Fruit fly (Drosophila melanogaster) whole organism, embryonic: ENCODE results near the gene CG14120.

ENCODE experiments used
- Ada2b ChIP-seq: fragments of 200-800 bp; sonication (Bioruptor generic); IDR thresholded peaks from 2 replicates; pipeline ENCODE4 v1.3.6; 2022; ENCODE audit warnings: missing biosample characterization, missing genetic modification characterization
- BEAF-32 ChIP-seq: fragments of 200-800 bp; sonication (Bioruptor generic); optimal IDR thresholded peaks from 3 replicates; lab custom pipeline; 2017; ENCODE audit warnings: missing biosample characterization, missing genetic modification characterization, mild to moderate bottlenecking, moderate library complexity, missing genetic modification reagents
- Blimp-1 ChIP-seq: fragments of 200-800 bp; sonication (Bioruptor generic); optimal IDR thresholded peaks from 3 replicates; lab custom pipeline; 2018; ENCODE audit warnings: missing biosample characterization, missing genetic modification characterization, mild to moderate bottlenecking, moderate library complexity, missing genetic modification reagents
- C15 ChIP-seq: fragments of 200-800 bp; sonication (Bioruptor generic); IDR thresholded peaks from 3 replicates; pipeline ENCODE4 v1.3.6; 2022; ENCODE audit warnings: missing biosample characterization, missing genetic modification characterization
- CG11456 ChIP-seq: fragments of 200-800 bp; sonication (Bioruptor generic); IDR thresholded peaks from 3 replicates; pipeline ENCODE4 v1.3.6; 2022; ENCODE audit warnings: missing biosample characterization, missing genetic modification characterization
- CG11696 ChIP-seq: fragments of 200-800 bp; sonication (Bioruptor generic); IDR thresholded peaks from 2 replicates; pipeline ENCODE4 v1.3.6; 2022; ENCODE audit warnings: missing biosample characterization, missing genetic modification characterization
- CG12744 ChIP-seq: fragments of 200-800 bp; sonication (Bioruptor generic); optimal IDR thresholded peaks from 2 replicates; lab custom pipeline; 2016; ENCODE audit warnings: missing biosample characterization, missing genetic modification characterization
- CG14014 ChIP-seq: fragments of 200-800 bp; sonication (Bioruptor generic); IDR thresholded peaks from 2 replicates; pipeline ENCODE4 v1.3.6; 2022; ENCODE audit warnings: missing biosample characterization, missing genetic modification characterization
- CG14050 ChIP-seq: fragments of 200-800 bp; sonication (Bioruptor generic); IDR thresholded peaks from 3 replicates; pipeline ENCODE4 v1.3.6; 2022; ENCODE audit warnings: missing biosample characterization, missing genetic modification characterization
- CG14710 ChIP-seq: fragments of 200-800 bp; sonication (Bioruptor generic); optimal IDR thresholded peaks from 3 replicates; lab custom pipeline; 2019; ENCODE audit warnings: missing biosample characterization, mild to moderate bottlenecking, missing genetic modification characterization, moderate library complexity
- CG2116 ChIP-seq: fragments of 200-800 bp; sonication (Bioruptor generic); optimal IDR thresholded peaks from 3 replicates; lab custom pipeline; 2018; ENCODE audit warnings: missing biosample characterization, mild to moderate bottlenecking, missing genetic modification characterization
- CG30403 ChIP-seq: fragments of 200-800 bp; sonication (Bioruptor generic); optimal IDR thresholded peaks from 3 replicates; lab custom pipeline; 2016; ENCODE audit warnings: missing biosample characterization, missing genetic modification characterization
- CG3065 ChIP-seq: fragments of 200-800 bp; sonication (Bioruptor generic); optimal IDR thresholded peaks from 2 replicates; lab custom pipeline; 2016; ENCODE audit warnings: missing biosample characterization, missing genetic modification characterization
- CG4854 ChIP-seq: fragments of 200-800 bp; sonication (Bioruptor generic); optimal IDR thresholded peaks from 2 replicates; lab custom pipeline; 2016; ENCODE audit warnings: missing biosample characterization, missing genetic modification characterization, inconsistent platforms
- CG5953 ChIP-seq: fragments of 200-800 bp; sonication (Bioruptor generic); IDR thresholded peaks from 2 replicates; pipeline ENCODE4 v1.3.6; 2022; ENCODE audit warnings: missing biosample characterization, missing genetic modification characterization
- CG8281 ChIP-seq: fragments of 200-800 bp; sonication (Bioruptor generic); optimal IDR thresholded peaks from 2 replicates; lab custom pipeline; 2018; ENCODE audit warnings: missing biosample characterization, mild to moderate bottlenecking, missing genetic modification characterization, moderate library complexity
- CTCF ChIP-seq: fragments of 200-800 bp; sonication (Bioruptor generic); optimal IDR thresholded peaks from 2 replicates; lab custom pipeline; 2017; ENCODE audit warnings: missing biosample characterization, mild to moderate bottlenecking, missing genetic modification characterization, moderate library complexity
- Dfd ChIP-seq, 2 experiments: fragments of >200 bp; optimal IDR thresholded peaks; 2 replicates each; lab custom pipeline; 2017; ENCODE audit warnings: missing biosample characterization in 2 of 2, missing genetic modification characterization in 2 of 2
- HmgZ ChIP-seq: fragments of 200-800 bp; sonication (Bioruptor generic); optimal IDR thresholded peaks from 2 replicates; lab custom pipeline; 2018; ENCODE audit warnings: missing biosample characterization, mild to moderate bottlenecking, missing genetic modification characterization
- Kr ChIP-seq: fragments of 200-800 bp; sonication (Bioruptor generic); optimal IDR thresholded peaks from 2 replicates; lab custom pipeline; 2017; ENCODE audit warnings: missing biosample characterization, mild to moderate bottlenecking, missing genetic modification characterization
- Lim3 ChIP-seq: fragments of 200-800 bp; sonication (Bioruptor generic); IDR thresholded peaks from 2 replicates; pipeline ENCODE4 v1.3.6; 2022; ENCODE audit warnings: missing biosample characterization, missing genetic modification characterization
- Lpt ChIP-seq: fragments of >200 bp; optimal IDR thresholded peaks from 2 replicates; lab custom pipeline; 2018; ENCODE audit warnings: missing biosample characterization, missing genetic modification characterization
- MBD-R2 ChIP-seq: fragments of 200-800 bp; sonication (Bioruptor generic); IDR thresholded peaks from 2 replicates; pipeline ENCODE4 v1.3.6; 2022; ENCODE audit warnings: missing biosample characterization, missing genetic modification characterization
- MESR4 ChIP-seq: fragments of 200-800 bp; sonication (Bioruptor generic); optimal IDR thresholded peaks from 2 replicates; lab custom pipeline; 2018; ENCODE audit warnings: missing biosample characterization, mild to moderate bottlenecking, missing genetic modification characterization, moderate library complexity
- Nf-YC ChIP-seq: fragments of 200-800 bp; optimal IDR thresholded peaks from 3 replicates; lab custom pipeline; 2019; ENCODE audit warnings: missing biosample characterization, mild to moderate bottlenecking, missing genetic modification characterization, moderate library complexity
- Pdp1 ChIP-seq, 2 experiments: fragments of 200-800 bp; sonication (Bioruptor generic); optimal IDR thresholded peaks; 3 replicates each; lab custom pipeline; 2016; ENCODE audit warnings: missing biosample characterization in 2 of 2, missing genetic modification characterization in 2 of 2, mild to moderate bottlenecking in 1 of 2, moderate library complexity in 1 of 2
- Side ChIP-seq: fragments of 200-800 bp; sonication (Bioruptor generic); optimal IDR thresholded peaks from 2 replicates; lab custom pipeline; 2016; ENCODE audit warnings: missing biosample characterization, missing genetic modification characterization
- Sox102F ChIP-seq: fragments of 200-800 bp; sonication (Bioruptor generic); optimal IDR thresholded peaks from 2 replicates; lab custom pipeline; 2018; ENCODE audit warnings: missing biosample characterization, mild to moderate bottlenecking, missing genetic modification characterization, moderate library complexity
- ara ChIP-seq: fragments of 200-800 bp; sonication (Bioruptor generic); IDR thresholded peaks from 2 replicates; pipeline ENCODE4 v1.3.6; 2022; ENCODE audit warnings: missing biosample characterization, missing genetic modification characterization
- bcd ChIP-seq: fragments of 200-800 bp; sonication (Bioruptor generic); optimal IDR thresholded peaks from 2 replicates; lab custom pipeline; 2017; ENCODE audit warnings: missing biosample characterization, mild to moderate bottlenecking, missing genetic modification characterization
- bigmax ChIP-seq: fragments of 200-800 bp; sonication (Bioruptor generic); optimal IDR thresholded peaks from 2 replicates; lab custom pipeline; 2018; ENCODE audit warnings: missing biosample characterization, mild to moderate bottlenecking, missing genetic modification characterization
- chif ChIP-seq, 2 experiments: fragments of 200-800 bp; sonication (Bioruptor generic); optimal IDR thresholded peaks; 3 replicates each; lab custom pipeline; 2016; ENCODE audit warnings: missing biosample characterization in 2 of 2, missing genetic modification characterization in 2 of 2
- ewg ChIP-seq: fragments of 200-800 bp; sonication (Bioruptor generic); optimal IDR thresholded peaks from 3 replicates; lab custom pipeline; 2017; ENCODE audit warnings: mild to moderate bottlenecking, missing biosample characterization, missing genetic modification reagents, missing genetic modification characterization
- grau ChIP-seq: fragments of 200-800 bp; optimal IDR thresholded peaks from 3 replicates; lab custom pipeline; 2019; ENCODE audit warnings: missing biosample characterization, mild to moderate bottlenecking, missing genetic modification characterization, moderate library complexity
- gsb ChIP-seq: fragments of 200-800 bp; sonication (Bioruptor generic); IDR thresholded peaks from 2 replicates; pipeline ENCODE4 v1.3.6; 2022; ENCODE audit warnings: missing biosample characterization, missing genetic modification characterization
- ham ChIP-seq: fragments of 200-800 bp; sonication (Bioruptor generic); IDR thresholded peaks from 2 replicates; pipeline ENCODE4 v1.3.6; 2022; ENCODE audit warnings: missing biosample characterization, missing genetic modification characterization
- lola ChIP-seq, 3 experiments: fragments of >200 bp in 2 of 3; fragments of 200-800 bp in 1 of 3; sonication (Bioruptor generic) in 1 of 3; optimal IDR thresholded peaks; 2 replicates each; lab custom pipeline; 2017 to 2019; ENCODE audit warnings: missing biosample characterization in 3 of 3, missing genetic modification characterization in 3 of 3, mild to moderate bottlenecking in 1 of 3, moderate library complexity in 1 of 3
- maf-S ChIP-seq: fragments of 200-800 bp; sonication (Bioruptor generic); optimal IDR thresholded peaks from 2 replicates; lab custom pipeline; 2016; ENCODE audit warnings: missing biosample characterization, missing genetic modification characterization
- nerfin-2 ChIP-seq: fragments of 200-800 bp; sonication (Bioruptor generic); IDR thresholded peaks from 2 replicates; pipeline ENCODE4 v1.3.6; 2022; ENCODE audit warnings: missing biosample characterization, missing genetic modification characterization; ENCODE audit not compliant: partially characterized antibody
- pho ChIP-seq: fragments of 200-800 bp; sonication (Bioruptor generic); optimal IDR thresholded peaks from 2 replicates; lab custom pipeline; 2016; ENCODE audit warnings: missing biosample characterization, missing genetic modification characterization
- pzg ChIP-seq: fragments of 200-800 bp; sonication (Bioruptor generic); optimal IDR thresholded peaks from 3 replicates; lab custom pipeline; 2018; ENCODE audit warnings: missing biosample characterization, mild to moderate bottlenecking, missing genetic modification characterization, moderate library complexity
- salm ChIP-seq: fragments of 200-800 bp; sonication (Bioruptor generic); optimal IDR thresholded peaks from 2 replicates; lab custom pipeline; 2018; ENCODE audit warnings: missing biosample characterization, mild to moderate bottlenecking, missing genetic modification characterization
- scrt ChIP-seq: fragments of 200-800 bp; sonication (Bioruptor generic); optimal IDR thresholded peaks from 2 replicates; lab custom pipeline; 2018; ENCODE audit warnings: missing biosample characterization, mild to moderate bottlenecking, missing genetic modification characterization, moderate library complexity
- sens-2 ChIP-seq: fragments of 200-800 bp; sonication (Bioruptor generic); IDR thresholded peaks from 2 replicates; pipeline ENCODE4 v1.3.6; 2022; ENCODE audit warnings: missing biosample characterization, missing genetic modification characterization
- slou ChIP-seq: fragments of 200-800 bp; sonication (Bioruptor generic); optimal IDR thresholded peaks from 3 replicates; lab custom pipeline; 2016; ENCODE audit warnings: missing biosample characterization, missing genetic modification characterization
- sna ChIP-seq: fragments of 200-800 bp; sonication (Bioruptor generic); IDR thresholded peaks from 2 replicates; pipeline ENCODE4 v1.3.6; 2022; ENCODE audit warnings: missing biosample characterization, missing genetic modification characterization; ENCODE audit not compliant: partially characterized antibody
- so ChIP-seq: fragments of 200-800 bp; sonication (Bioruptor generic); IDR thresholded peaks from 3 replicates; pipeline ENCODE4 v1.3.6; 2022; ENCODE audit warnings: missing biosample characterization, missing genetic modification characterization
- sqz ChIP-seq: fragments of 200-800 bp; sonication (Bioruptor generic); optimal IDR thresholded peaks from 3 replicates; lab custom pipeline; 2018; ENCODE audit warnings: missing biosample characterization, mild to moderate bottlenecking, missing genetic modification characterization
- trem ChIP-seq: fragments of 200-800 bp; optimal IDR thresholded peaks from 3 replicates; lab custom pipeline; 2019; ENCODE audit warnings: missing biosample characterization, mild to moderate bottlenecking, missing genetic modification characterization, moderate library complexity
- tx ChIP-seq: fragments of 200-800 bp; sonication (Bioruptor generic); optimal IDR thresholded peaks from 2 replicates; lab custom pipeline; 2016; ENCODE audit warnings: missing biosample characterization, missing genetic modification characterization
- usp ChIP-seq: fragments of >200 bp; optimal IDR thresholded peaks from 2 replicates; lab custom pipeline; 2017; ENCODE audit warnings: missing biosample characterization, missing genetic modification characterization
- wdn ChIP-seq: fragments of 200-800 bp; sonication (Bioruptor generic); IDR thresholded peaks from 2 replicates; pipeline ENCODE4 v1.3.6; 2022; ENCODE audit warnings: missing biosample characterization, missing genetic modification characterization

CG14120 gene

DNA sequence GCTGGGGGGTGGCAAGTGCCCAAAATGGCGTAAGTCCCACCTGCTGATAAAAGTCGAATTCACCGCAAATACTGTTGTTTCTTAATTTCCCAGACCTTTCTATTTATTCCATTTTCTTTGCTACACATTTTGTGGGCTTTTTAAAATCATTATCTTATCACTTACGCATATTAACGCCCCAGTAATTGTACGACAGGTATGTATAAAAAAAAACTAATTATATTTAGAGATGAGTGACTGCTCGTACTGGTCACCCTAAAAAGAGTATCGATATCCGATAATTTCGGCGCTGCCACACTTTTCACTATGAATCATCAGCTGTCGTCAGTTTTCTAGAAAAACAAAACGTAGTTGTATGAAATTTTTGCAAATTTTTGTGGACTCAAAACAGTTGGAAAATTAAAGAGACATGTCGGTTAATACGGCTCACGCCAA lies 35.0 kb upstream of the CG14120 start, which contains the start of the genes CG10948 and Wbp2 (continued):
- TF ChIP-seq scrt (peak; percentile 19), CG11696 (GFP tag; lab: Robert Waterston, UW) (no peak), gsb (GFP tag; lab: Robert Waterston, UW) (no peak), salm (tag; lab: Kevin White, UChicago) (no peak), pho (GFP tag; lab: Kevin White, UChicago) (no peak), bigmax (GFP tag; lab: Kevin White, UChicago) (no peak), CG14710 (tag; lab: Kevin White, UChicago) (peak; percentile 62), pzg (GFP tag; lab: Kevin White, UChicago) (peak; percentile 71), Dfd (GFP tag; optimal IDR thresholded peaks at IDR 0.05; lab: Kevin White, UChicago) (no peak), tx (no peak), sqz (GFP tag; lab: Kevin White, UChicago) (peak; percentile 99), CG14014 (GFP tag; lab: Robert Waterston, UW) (no peak), chif (GFP tag; optimal IDR thresholded peaks at IDR 0.05; lab: Kevin White, UChicago) (no peak), CG2116 (GFP tag; lab: Kevin White, UChicago) (peak; percentile 77), CG5953 (GFP tag; lab: Robert Waterston, UW) (no peak), CG30403 (GFP tag; lab: Kevin White, UChicago) (no peak), ara (GFP tag; lab: Robert Waterston, UW) (no peak), MBD-R2 (GFP tag; lab: Robert Waterston, UW) (peak; percentile 66), maf-S (GFP tag; lab: Kevin White, UChicago) (no peak), CG11456 (GFP tag; lab: Robert Waterston, UW) (no peak), bcd (GFP tag; lab: Kevin White, UChicago) (no peak), CG12744 (GFP tag; lab: Kevin White, UChicago) (no peak), Lim3 (GFP tag; lab: Robert Waterston, UW) (no peak), Ada2b (no peak), Nf-YC (tag; lab: Kevin White, UChicago) (no peak), lola (GFP tag; optimal IDR thresholded peaks at IDR 0.05; lab: Kevin White, UChicago) (no peak), wdn (GFP tag; lab: Robert Waterston, UW) (no peak), sens-2 (GFP tag; lab: Robert Waterston, UW) (no peak), CG3065 (no peak), sna (GFP tag; lab: Robert Waterston, UW) (no peak), CG8281 (no peak), Blimp-1 (GFP tag; lab: Kevin White, UChicago) (no peak), Lpt (GFP tag; lab: Kevin White, UChicago) (no peak), BEAF-32 (GFP tag; lab: Kevin White, UChicago) (peak; percentile 72), MESR4 (GFP tag; lab: Kevin White, UChicago) (peak; percentile 84), Sox102F (GFP tag; lab: Kevin White, UChicago) (no peak), CTCF (peak; percentile 24), ewg (GFP tag; lab: Kevin White, UChicago) (no peak), so (GFP tag; lab: Robert Waterston, UW) (no peak), C15 (GFP tag; lab: Robert Waterston, UW) (no peak), CG14050 (GFP tag; lab: Robert Waterston, UW) (no peak), Side (GFP tag; lab: Kevin White, UChicago) (no peak), trem (peak; percentile 94), slou (no peak), ham (GFP tag; lab: Robert Waterston, UW) (no peak), Pdp1 (GFP tag; optimal IDR thresholded peaks at IDR 0.05; lab: Kevin White, UChicago) (peak in 1 of 2 experiments; percentile 71), nerfin-2 (GFP tag; lab: Robert Waterston, UW) (no peak; the same call in 1 of the 2 replicates), grau (tag; lab: Kevin White, UChicago) (no peak), HmgZ (tag; lab: Kevin White, UChicago) (peak; percentile 9), usp (no peak), CG4854 (GFP tag; lab: Kevin White, UChicago) (no peak), Kr (no peak)
